Fruit fly (Drosophila melanogaster) whole organism, embryonic: Measurements from ENCODE around the gene path.

ENCODE experiments used
- CG10209 ChIP-seq: fragments of 200-800 bp; sonication (Bioruptor generic); optimal IDR thresholded peaks from 3 replicates; lab custom pipeline; 2017; ENCODE audit warnings: missing biosample characterization, mild to moderate bottlenecking, missing genetic modification characterization, missing genetic modification reagents
- CG15601 ChIP-seq: fragments of 200-800 bp; sonication (Bioruptor generic); optimal IDR thresholded peaks from 3 replicates; lab custom pipeline; 2019; ENCODE audit warnings: missing biosample characterization, mild to moderate bottlenecking, missing genetic modification characterization, moderate library complexity
- CG16813 ChIP-seq: fragments of 200-800 bp; sonication (Bioruptor generic); IDR thresholded peaks from 3 replicates; pipeline ENCODE4 v1.3.6; 2022; ENCODE audit warnings: missing biosample characterization, missing genetic modification characterization; ENCODE audit not compliant: partially characterized antibody
- CG17361 ChIP-seq: fragments of 200-800 bp; sonication (Bioruptor generic); IDR thresholded peaks from 3 replicates; pipeline ENCODE4 v1.3.6; 2022; ENCODE audit warnings: missing biosample characterization, missing genetic modification characterization
- CG17829 ChIP-seq: fragments of 200-800 bp; optimal IDR thresholded peaks from 2 replicates; lab custom pipeline; 2019; ENCODE audit warnings: missing biosample characterization, mild to moderate bottlenecking, missing genetic modification characterization, moderate library complexity
- CG18011 ChIP-seq: fragments of 200-800 bp; sonication (Bioruptor generic); optimal IDR thresholded peaks from 2 replicates; lab custom pipeline; 2017; ENCODE audit warnings: missing biosample characterization, missing genetic modification characterization, mild to moderate bottlenecking, moderate library complexity, missing genotype
- CG30403 ChIP-seq: fragments of 200-800 bp; sonication (Bioruptor generic); optimal IDR thresholded peaks from 3 replicates; lab custom pipeline; 2016; ENCODE audit warnings: missing biosample characterization, missing genetic modification characterization
- CG34224 ChIP-seq: fragments of 200-800 bp; sonication (Bioruptor generic); IDR thresholded peaks from 3 replicates; pipeline ENCODE4 v1.3.6; 2022; ENCODE audit warnings: missing biosample characterization, missing genetic modification characterization; ENCODE audit not compliant: partially characterized antibody
- CG34376 ChIP-seq: fragments of 200-800 bp; sonication (Bioruptor generic); optimal IDR thresholded peaks from 2 replicates; lab custom pipeline; 2018; ENCODE audit warnings: missing biosample characterization, mild to moderate bottlenecking, missing genetic modification characterization
- CG34422 ChIP-seq: fragments of 200-800 bp; sonication (Bioruptor generic); IDR thresholded peaks from 3 replicates; pipeline ENCODE4 v1.3.6; 2022; ENCODE audit warnings: missing biosample characterization, missing genetic modification characterization
- CG5180 ChIP-seq: fragments of 200-800 bp; sonication (Bioruptor generic); optimal IDR thresholded peaks from 3 replicates; lab custom pipeline; 2017; ENCODE audit warnings: missing biosample characterization, missing genetic modification characterization, mild to moderate bottlenecking, moderate library complexity, missing genetic modification reagents
- CG6813 ChIP-seq: fragments of 200-800 bp; sonication (Bioruptor generic); optimal IDR thresholded peaks from 2 replicates; lab custom pipeline; 2017; ENCODE audit warnings: missing biosample characterization, missing genetic modification characterization, mild to moderate bottlenecking, moderate library complexity, missing genetic modification reagents
- CG7372 ChIP-seq: fragments of 200-800 bp; sonication (Bioruptor generic); IDR thresholded peaks from 2 replicates; pipeline ENCODE4 v1.3.6; 2022; ENCODE audit warnings: missing biosample characterization, missing genetic modification characterization
- CG7786 ChIP-seq: fragments of 200-800 bp; sonication (Bioruptor generic); optimal IDR thresholded peaks from 2 replicates; lab custom pipeline; 2016; ENCODE audit warnings: missing biosample characterization, missing genetic modification characterization
- CG7839 ChIP-seq: fragments of 200-800 bp; sonication (Bioruptor generic); optimal IDR thresholded peaks from 3 replicates; lab custom pipeline; 2018; ENCODE audit warnings: missing biosample characterization, mild to moderate bottlenecking, missing genetic modification characterization, moderate library complexity
- CG9727 ChIP-seq: fragments of 200-800 bp; sonication (Bioruptor generic); optimal IDR thresholded peaks from 3 replicates; lab custom pipeline; 2017; ENCODE audit warnings: missing biosample characterization, mild to moderate bottlenecking, missing genetic modification characterization
- CG9817 ChIP-seq: fragments of 200-800 bp; sonication (Bioruptor generic); optimal IDR thresholded peaks from 2 replicates; lab custom pipeline; 2018; ENCODE audit warnings: missing biosample characterization, mild to moderate bottlenecking, missing genetic modification characterization, moderate library complexity
- CoRest ChIP-seq: fragments of 200-800 bp; sonication (Bioruptor generic); optimal IDR thresholded peaks from 3 replicates; lab custom pipeline; 2018; ENCODE audit warnings: missing biosample characterization, mild to moderate bottlenecking, missing genetic modification characterization, moderate library complexity
- Drgx ChIP-seq: fragments of 200-800 bp; sonication (Bioruptor generic); IDR thresholded peaks from 2 replicates; pipeline ENCODE4 v1.3.6; 2022; ENCODE audit warnings: missing biosample characterization, missing genetic modification characterization
- Eip74EF ChIP-seq, 2 experiments: fragments of 200-800 bp in 1 of 2; fragments of >200 bp in 1 of 2; sonication (Bioruptor generic) in 1 of 2; optimal IDR thresholded peaks; 2 replicates each; lab custom pipeline; 2017 to 2019; ENCODE audit warnings: missing biosample characterization in 2 of 2, missing genetic modification characterization in 2 of 2, mild to moderate bottlenecking in 1 of 2, moderate library complexity in 1 of 2
- Fer1 ChIP-seq: fragments of 200-800 bp; sonication (Bioruptor generic); optimal IDR thresholded peaks from 2 replicates; lab custom pipeline; 2017; ENCODE audit warnings: missing biosample characterization, mild to moderate bottlenecking, missing genetic modification characterization
- Fer3 ChIP-seq: fragments of 200-800 bp; sonication (Bioruptor generic); optimal IDR thresholded peaks from 2 replicates; lab custom pipeline; 2018; ENCODE audit warnings: missing biosample characterization, mild to moderate bottlenecking, missing genetic modification characterization, moderate library complexity
- Jarid2 ChIP-seq: fragments of 200-800 bp; sonication (Bioruptor generic); optimal IDR thresholded peaks from 3 replicates; lab custom pipeline; 2017; ENCODE audit warnings: mild to moderate bottlenecking, missing biosample characterization, missing genetic modification reagents, missing genetic modification characterization
- Oli ChIP-seq: fragments of 200-800 bp; sonication (Bioruptor generic); optimal IDR thresholded peaks from 2 replicates; lab custom pipeline; 2018; ENCODE audit warnings: missing biosample characterization, mild to moderate bottlenecking, missing genetic modification characterization, moderate library complexity
- Sox100B ChIP-seq: fragments of 200-800 bp; sonication (Bioruptor generic); optimal IDR thresholded peaks from 3 replicates; lab custom pipeline; 2018; ENCODE audit warnings: missing biosample characterization, mild to moderate bottlenecking, missing genetic modification characterization
- Spps ChIP-seq: fragments of 200-800 bp; sonication (Bioruptor generic); optimal IDR thresholded peaks from 2 replicates; lab custom pipeline; 2018; ENCODE audit warnings: missing biosample characterization, mild to moderate bottlenecking, missing genetic modification characterization
- Trl ChIP-seq, 3 experiments: fragments of >200 bp in 2 of 3; fragments of 200-800 bp in 1 of 3; sonication (Bioruptor generic) in 1 of 3; optimal IDR thresholded peaks; 2 replicates in 1 of 3; 3 replicates in 2 of 3; lab custom pipeline; 2016 to 2017; ENCODE audit warnings: missing biosample characterization in 1 of 3, missing genetic modification characterization in 1 of 3
- Xbp1 ChIP-seq: fragments of 200-800 bp; sonication (Bioruptor generic); optimal IDR thresholded peaks from 3 replicates; lab custom pipeline; 2016; ENCODE audit warnings: missing biosample characterization, mild to moderate bottlenecking, missing genetic modification characterization
- al ChIP-seq: fragments of 200-800 bp; sonication (Bioruptor generic); IDR thresholded peaks from 2 replicates; pipeline ENCODE4 v1.3.6; 2022; ENCODE audit warnings: missing biosample characterization, missing genetic modification characterization
- bbx ChIP-seq: fragments of 200-800 bp; sonication (Bioruptor generic); IDR thresholded peaks from 2 replicates; pipeline ENCODE4 v1.3.6; 2022; ENCODE audit warnings: missing biosample characterization, missing genetic modification characterization; ENCODE audit not compliant: partially characterized antibody
- crc ChIP-seq: fragments of 200-800 bp; sonication (Bioruptor generic); optimal IDR thresholded peaks from 2 replicates; lab custom pipeline; 2016; ENCODE audit warnings: missing biosample characterization, missing genetic modification characterization
- dan ChIP-seq: fragments of 200-800 bp; sonication (Bioruptor generic); IDR thresholded peaks from 2 replicates; pipeline ENCODE4 v1.3.6; 2022; ENCODE audit warnings: missing biosample characterization, missing genetic modification characterization
- esg ChIP-seq: fragments of 200-800 bp; sonication (Bioruptor generic); conservative IDR thresholded peaks from 2 replicates; pipeline ENCODE4 v1.3.6; 2022; ENCODE audit warnings: missing biosample characterization, missing genetic modification characterization
- fu2 ChIP-seq: fragments of 200-800 bp; sonication (Bioruptor generic); optimal IDR thresholded peaks from 2 replicates; lab custom pipeline; 2016; ENCODE audit warnings: missing biosample characterization, missing genetic modification characterization
- grau ChIP-seq: fragments of 200-800 bp; optimal IDR thresholded peaks from 3 replicates; lab custom pipeline; 2019; ENCODE audit warnings: missing biosample characterization, mild to moderate bottlenecking, missing genetic modification characterization, moderate library complexity
- hkb ChIP-seq, 2 experiments: fragments of 200-800 bp in 1 of 2; fragments of >200 bp in 1 of 2; sonication (Bioruptor generic) in 1 of 2; IDR thresholded peaks in 1 of 2; optimal IDR thresholded peaks in 1 of 2; 2 replicates each; pipeline versions ENCODE4 v1.3.6 to Lab custom; 2017 to 2022; ENCODE audit warnings: missing biosample characterization in 1 of 2, missing genetic modification characterization in 1 of 2
- lab ChIP-seq: fragments of 200-800 bp; sonication (Bioruptor generic); optimal IDR thresholded peaks from 3 replicates; lab custom pipeline; 2017; ENCODE audit warnings: missing biosample characterization, missing genetic modification characterization, mild to moderate bottlenecking, moderate library complexity, missing genetic modification reagents
- nau ChIP-seq: fragments of 200-800 bp; sonication (Bioruptor generic); optimal IDR thresholded peaks from 3 replicates; lab custom pipeline; 2017; ENCODE audit warnings: missing biosample characterization, mild to moderate bottlenecking, missing genetic modification characterization, missing genetic modification reagents
- shn ChIP-seq: fragments of 200-800 bp; sonication (Bioruptor generic); optimal IDR thresholded peaks from 3 replicates; lab custom pipeline; 2016; ENCODE audit warnings: missing biosample characterization, missing genetic modification characterization
- sim ChIP-seq: fragments of 200-800 bp; sonication (Bioruptor generic); IDR thresholded peaks from 2 replicates; pipeline ENCODE4 v1.3.6; 2022; ENCODE audit warnings: missing biosample characterization, missing genetic modification characterization
- stc ChIP-seq: fragments of 200-800 bp; sonication (Bioruptor generic); IDR thresholded peaks from 2 replicates; pipeline ENCODE4 v1.3.6; 2022; ENCODE audit warnings: missing biosample characterization, missing genetic modification characterization
- stwl ChIP-seq: fragments of 200-800 bp; sonication (Bioruptor generic); optimal IDR thresholded peaks from 3 replicates; lab custom pipeline; 2018; ENCODE audit warnings: missing biosample characterization, mild to moderate bottlenecking, missing genetic modification characterization, moderate library complexity
- trh ChIP-seq: fragments of 200-800 bp; sonication (Bioruptor generic); optimal IDR thresholded peaks from 2 replicates; lab custom pipeline; 2016; ENCODE audit warnings: missing biosample characterization, missing genetic modification characterization
- unpg ChIP-seq: fragments of 200-800 bp; sonication (Bioruptor generic); optimal IDR thresholded peaks from 3 replicates; lab custom pipeline; 2018; ENCODE audit warnings: missing biosample characterization, mild to moderate bottlenecking, missing genetic modification characterization, moderate library complexity
- vnd ChIP-seq: fragments of 200-800 bp; sonication (Bioruptor generic); IDR thresholded peaks from 3 replicates; pipeline ENCODE4 v1.3.6; 2022; ENCODE audit warnings: missing biosample characterization, missing genetic modification characterization; ENCODE audit not compliant: partially characterized antibody

Gene path

DNA sequence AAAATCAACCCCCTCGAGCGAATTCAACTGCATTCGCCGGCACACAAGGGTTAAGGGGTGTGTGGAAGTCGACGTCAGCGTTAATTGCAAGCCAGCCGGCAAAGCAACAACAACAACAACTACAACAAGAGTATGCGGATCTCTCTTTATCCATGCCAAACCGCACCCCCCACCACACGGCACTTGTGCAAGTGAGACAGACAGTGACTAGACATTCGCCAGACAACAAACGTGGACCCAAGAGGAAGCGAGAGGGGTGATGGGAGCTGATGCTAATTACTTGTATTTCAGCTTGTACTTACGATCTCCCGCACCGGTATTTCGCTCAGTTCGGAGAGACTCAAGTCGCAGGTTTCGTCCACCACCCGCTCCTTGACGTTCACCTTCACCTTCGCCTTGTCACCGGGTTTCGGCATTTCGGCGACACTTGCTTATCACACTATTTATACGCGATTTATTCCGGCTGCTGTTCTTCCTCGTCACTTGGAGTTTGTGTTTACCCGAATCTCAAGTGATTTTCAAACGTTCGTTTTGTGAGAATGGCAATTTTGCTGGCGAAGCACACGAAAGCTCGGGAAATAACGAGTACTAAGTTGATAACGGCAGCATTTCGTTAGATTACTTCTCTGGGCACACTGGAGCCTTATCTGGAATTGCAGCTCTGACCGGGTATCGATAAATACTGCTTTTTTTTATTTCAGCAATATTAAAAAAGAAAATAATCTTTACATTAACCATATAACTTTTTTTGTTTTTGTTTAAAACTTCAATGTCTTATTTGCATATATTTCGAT is 4.1 kb upstream of the path start, which contains the start of gene CG3408 (continued):
- TF ChIP-seq Spps (tag; lab: Kevin White, UChicago) (no peak), CG17361 (GFP tag; lab: Robert Waterston, UW) (no peak; the same call in 2 of the 3 replicates), CG34422 (GFP tag; lab: Robert Waterston, UW) (peak; percentile 54; the same call in 1 of the 3 replicates), dan (no peak), Trl (optimal IDR thresholded peaks at IDR 0.05; lab: Kevin White, UChicago) (peak in 1 of 2 experiments; percentile 20), Trl (GFP tag; optimal IDR thresholded peaks at IDR 0.05; lab: Kevin White, UChicago) (no peak), al (GFP tag; lab: Robert Waterston, UW) (no peak), vnd (GFP tag; lab: Robert Waterston, UW) (peak; percentile 41; the same call in 1 of the 3 replicates), stwl (peak; percentile 93), Fer1 (GFP tag; lab: Kevin White, UChicago) (no peak), sim (no peak), shn (GFP tag; lab: Kevin White, UChicago) (no peak), CG34224 (GFP tag; lab: Robert Waterston, UW) (no peak; the same call in 2 of the 3 replicates), CG6813 (GFP tag; lab: Kevin White, UChicago) (no peak), Xbp1 (peak; percentile 0), CG18011 (GFP tag; lab: Kevin White, UChicago) (no peak), crc (GFP tag; lab: Kevin White, UChicago) (no peak), hkb (optimal IDR thresholded peaks at IDR 0.05; lab: Kevin White, UChicago) (no peak), hkb (GFP tag; IDR thresholded peaks at IDR 0.05; lab: Robert Waterston, UW) (no peak)

DNA sequence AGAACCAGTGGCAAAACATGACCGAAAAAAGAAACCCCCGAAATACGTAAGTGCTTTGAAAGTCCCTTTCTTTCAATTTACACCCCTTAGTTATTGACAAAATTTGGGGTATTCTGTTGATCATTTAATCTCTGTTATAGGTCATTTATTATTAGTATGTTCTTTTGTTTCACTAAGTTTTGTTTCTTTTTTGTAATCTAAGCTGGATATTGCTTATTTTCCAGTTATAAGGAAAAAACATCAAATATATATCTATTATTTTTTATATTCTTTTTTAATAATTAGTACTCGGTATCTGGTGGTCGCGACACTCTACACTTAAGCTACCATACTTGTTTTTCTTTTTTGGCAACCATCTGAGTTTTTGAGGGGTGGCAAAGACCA is 3.5 kb upstream of the path start:
- TF ChIP-seq CG30403 (GFP tag; lab: Kevin White, UChicago): peak; percentile 22
- TF ChIP-seq CG16813 (GFP tag; lab: Robert Waterston, UW): no peak
- TF ChIP-seq grau (tag; lab: Kevin White, UChicago): peak; percentile 61
- TF ChIP-seq trh (GFP tag; lab: Kevin White, UChicago): peak; percentile 0
- TF ChIP-seq Oli (tag; lab: Kevin White, UChicago): peak; percentile 60
- TF ChIP-seq nau: no peak
- TF ChIP-seq unpg (GFP tag; lab: Kevin White, UChicago): peak; percentile 75
- peak; percentile 65 for TF ChIP-seq lab
- TF ChIP-seq CG7839 (tag; lab: Kevin White, UChicago): peak; percentile 71
- no peak for TF ChIP-seq bbx (GFP tag; lab: Robert Waterston, UW)
- TF ChIP-seq Fer3 (tag; lab: Kevin White, UChicago): peak; percentile 50
- TF ChIP-seq esg (GFP tag; lab: Robert Waterston, UW): 0 out of 2 replicates have a peak, but pooled peaks have one; percentile 13
- TF ChIP-seq stc (GFP tag; lab: Robert Waterston, UW): 0 out of 2 replicates have a peak, but pooled peaks have one; percentile 21
- TF ChIP-seq CG6813 (GFP tag; lab: Kevin White, UChicago): peak; percentile 30
- TF ChIP-seq CoRest (tag; lab: Kevin White, UChicago): peak; percentile 61
- TF ChIP-seq Jarid2 (GFP tag; lab: Kevin White, UChicago): peak; percentile 0
- peak; percentile 49 for TF ChIP-seq CG10209 (GFP tag; lab: Kevin White, UChicago)
- peak in 1 of 2 experiments; percentile 3 for TF ChIP-seq Eip74EF (GFP tag; optimal IDR thresholded peaks at IDR 0.05; lab: Kevin White, UChicago)
- peak; percentile 37; the same call in 1 of the 2 replicates for TF ChIP-seq CG7372 (GFP tag; lab: Robert Waterston, UW)
- TF ChIP-seq CG5180 (GFP tag; lab: Kevin White, UChicago): peak; percentile 13
- peak; percentile 29; the same call in 1 of the 2 replicates for TF ChIP-seq Drgx
- TF ChIP-seq CG9727 (GFP tag; lab: Kevin White, UChicago): peak; percentile 63
- no peak for TF ChIP-seq CG7786 (GFP tag; lab: Kevin White, UChicago)
- peak; percentile 43 for TF ChIP-seq CG9817
- TF ChIP-seq CG34376 (GFP tag; lab: Kevin White, UChicago): no peak
- TF ChIP-seq fu2 (GFP tag; lab: Kevin White, UChicago): no peak
- peak; percentile 66 for TF ChIP-seq Sox100B (GFP tag; lab: Kevin White, UChicago)
- TF ChIP-seq CG17829 (tag; lab: Kevin White, UChicago): peak; percentile 61
- TF ChIP-seq CG15601 (tag; lab: Kevin White, UChicago): peak; percentile 73
